Worm (Caenorhabditis elegans): ENCODE measurements around the gene Y105C5B.18.

Gene Y105C5B.18

ce11 chrIV:15940811-15941210 lies 23.6 kb upstream of the Y105C5B.18 start:
- TF ChIP-seq snpc-1.2 (GFP tag; IDR thresholded peaks at IDR 0.05) (peak; percentile 93), fkh-10 (GFP tag; optimal IDR thresholded peaks at IDR 0.05) (no peak)

- no peak for TF ChIP-seq dmd-6 (GFP tag; IDR thresholded peaks at IDR 0.05)
- no peak for TF ChIP-seq madf-9 (GFP tag; conservative IDR thresholded peaks at IDR 0.05)
These were observed 23.0 kb upstream of the Y105C5B.18 start, which contains the start of gene Y105C5B.11 for ce11 chrIV:15941403-15941802. TSS of gene Y105C5B.11 (minus strand) at chrIV:15941503.

- TF ChIP-seq aha-1 (tag) (peak; percentile 59), fkh-10 (GFP tag; optimal IDR thresholded peaks at IDR 0.05) (no peak)
These were observed 17.9 kb upstream of the Y105C5B.18 start, which contains the start of gene skr-10 for ce11 chrIV:15946507-15946906. TSS of gene skr-10 (plus strand) at chrIV:15946807.

ce11 chrIV:15949995-15950394 lies 14.4 kb upstream of the Y105C5B.18 start:
- TF ChIP-seq mdl-1 (tag; optimal IDR thresholded peaks at IDR 0.05) (no peak), ceh-82 (tag; optimal IDR thresholded peaks at IDR 0.05) (no peak), php-3 (GFP tag; IDR thresholded peaks at IDR 0.05) (no peak), T26A8.4 (GFP tag; IDR thresholded peaks at IDR 0.05) (no peak), snpc-1.2 (GFP tag; IDR thresholded peaks at IDR 0.05) (peak; percentile 97), skn-1 (tag; optimal IDR thresholded peaks at IDR 0.05) (no peak), Y105C5A.15 (GFP tag; IDR thresholded peaks at IDR 0.05) (no peak), dmd-9 (GFP tag; IDR thresholded peaks at IDR 0.05) (no peak), set-16 (GFP tag; IDR thresholded peaks at IDR 0.05) (peak; percentile 25; the same call in 1 of the 2 replicates), ceh-28 (tag; optimal IDR thresholded peaks at IDR 0.05) (no peak), ztf-11 (tag; optimal IDR thresholded peaks at IDR 0.05) (no peak), nhr-41 (GFP tag; IDR thresholded peaks at IDR 0.05) (no peak), mxl-2 (GFP tag; conservative IDR thresholded peaks at IDR 0.05) (no peak), nhr-111 (GFP tag; optimal IDR thresholded peaks at IDR 0.05) (no peak)

- peak; percentile 57; the same call in 1 of the 2 replicates for TF ChIP-seq set-16 (GFP tag; IDR thresholded peaks at IDR 0.05)
- TF ChIP-seq madf-9 (GFP tag; conservative IDR thresholded peaks at IDR 0.05) = no peak
- 0 out of 2 replicates have a peak, but pooled peaks have one; percentile 5 for TF ChIP-seq F26F4.8 (GFP tag; conservative IDR thresholded peaks at IDR 0.05)
These were observed 13.4 kb upstream of the Y105C5B.18 start, which contains the start of gene ifas-3 for ce11 chrIV:15950838-15951581. TSS of gene ifas-3 (minus strand) at chrIV:15950888.

ce11 chrIV:15951640-15952039 lies 12.8 kb upstream of the Y105C5B.18 start, which contains the start of gene Y105C5B.15:
TSS of gene Y105C5B.15 (plus strand) at chrIV:15951936.
- TF ChIP-seq dmd-6 (GFP tag; IDR thresholded peaks at IDR 0.05) = peak; percentile 76
- no peak for TF ChIP-seq lsy-2 (tag; optimal IDR thresholded peaks at IDR 0.05)
- TF ChIP-seq mxl-2 (GFP tag; conservative IDR thresholded peaks at IDR 0.05) = no peak
- peak; percentile 57 for TF ChIP-seq pqm-1 (tag; optimal IDR thresholded peaks at IDR 0.05)
- peak; percentile 1 for TF ChIP-seq nhr-28 (tag; optimal IDR thresholded peaks at IDR 0.05)

ce11 chrIV:15953689-15954088 lies 10.7 kb upstream of the Y105C5B.18 start:
- no peak for TF ChIP-seq lin-29 (GFP tag; IDR thresholded peaks at IDR 0.05)
- TF ChIP-seq ztf-11 (tag; optimal IDR thresholded peaks at IDR 0.05) = no peak
- peak; percentile 92 for TF ChIP-seq snpc-1.2 (GFP tag; IDR thresholded peaks at IDR 0.05)

ce11 chrIV:15955349-15955748 lies 9.1 kb upstream of the Y105C5B.18 start:
- TF ChIP-seq dve-1 (tag; optimal IDR thresholded peaks at IDR 0.05; ENCODE audit: insufficient read depth) = no peak
- TF ChIP-seq aha-1 (tag) = peak; percentile 50
- no peak for TF ChIP-seq php-3 (GFP tag; IDR thresholded peaks at IDR 0.05)
- peak; percentile 44; the same call in 1 of the 2 replicates for TF ChIP-seq snpc-1.2 (GFP tag; IDR thresholded peaks at IDR 0.05)

Data from whole organism, L4 larva.